Fruit fly (Drosophila melanogaster) whole organism, prepupa: ENCODE measurements around the gene Ccp84Ad.

Experiments used
- CG10631 ChIP-seq: fragments of 200-800 bp; sonication (Bioruptor generic); optimal IDR thresholded peaks from 2 replicates; lab custom pipeline; 2016; ENCODE audit warnings: missing biosample characterization, missing genetic modification characterization
- CG10669 ChIP-seq: fragments of 200-800 bp; sonication (Bioruptor generic); optimal IDR thresholded peaks from 3 replicates; lab custom pipeline; 2018; ENCODE audit warnings: missing biosample characterization, mild to moderate bottlenecking, missing genetic modification characterization, moderate library complexity
- CG11294 ChIP-seq: fragments of 200-800 bp; sonication (Bioruptor generic); IDR thresholded peaks from 2 replicates; pipeline ENCODE4 v1.3.6; 2022; ENCODE audit warnings: missing biosample characterization, missing genetic modification characterization
- CG11762 ChIP-seq: fragments of 200-800 bp; sonication (Bioruptor generic); optimal IDR thresholded peaks from 3 replicates; lab custom pipeline; 2016; ENCODE audit warnings: missing biosample characterization, missing genetic modification characterization; ENCODE audit not compliant: insufficient read depth
- CG11902 ChIP-seq: fragments of 200-800 bp; sonication (Bioruptor generic); optimal IDR thresholded peaks from 3 replicates; lab custom pipeline; 2016; ENCODE audit warnings: missing biosample characterization, missing genetic modification characterization
- CG15336 ChIP-seq: fragments of 200-800 bp; sonication (Bioruptor generic); IDR thresholded peaks from 2 replicates; pipeline ENCODE4 v1.3.6; 2022; ENCODE audit warnings: missing biosample characterization, missing genetic modification characterization
- CG1621 ChIP-seq: fragments of 200-800 bp; sonication (Bioruptor generic); optimal IDR thresholded peaks from 3 replicates; lab custom pipeline; 2018; ENCODE audit warnings: missing biosample characterization, mild to moderate bottlenecking, missing genetic modification characterization
- CG16779 ChIP-seq: fragments of 200-800 bp; sonication (Bioruptor generic); optimal IDR thresholded peaks from 3 replicates; lab custom pipeline; 2017; ENCODE audit warnings: missing biosample characterization, mild to moderate bottlenecking, missing genetic modification characterization
- CG31627 ChIP-seq: fragments of 200-800 bp; sonication (Bioruptor generic); optimal IDR thresholded peaks from 3 replicates; lab custom pipeline; 2016; ENCODE audit warnings: missing biosample characterization, missing genetic modification characterization
- CG32006 ChIP-seq: fragments of 200-800 bp; sonication (Bioruptor generic); optimal IDR thresholded peaks from 3 replicates; lab custom pipeline; 2017; ENCODE audit warnings: missing biosample characterization, mild to moderate bottlenecking, missing genetic modification characterization
- CG34406 ChIP-seq: fragments of 200-800 bp; sonication (Bioruptor generic); optimal IDR thresholded peaks from 3 replicates; lab custom pipeline; 2016; ENCODE audit warnings: missing biosample characterization, missing genetic modification characterization
- CG3919 ChIP-seq: fragments of 200-800 bp; sonication (Bioruptor generic); optimal IDR thresholded peaks from 3 replicates; lab custom pipeline; 2016; ENCODE audit warnings: missing biosample characterization, missing genetic modification characterization
- CG4318 ChIP-seq: fragments of 200-800 bp; sonication (Bioruptor generic); optimal IDR thresholded peaks from 3 replicates; lab custom pipeline; 2017; ENCODE audit warnings: missing biosample characterization, mild to moderate bottlenecking, missing genetic modification characterization
- CG6792 ChIP-seq: fragments of 200-800 bp; sonication (Bioruptor generic); optimal IDR thresholded peaks from 3 replicates; lab custom pipeline; 2016; ENCODE audit warnings: missing biosample characterization, missing genetic modification characterization
- CG6808 ChIP-seq: fragments of 200-800 bp; sonication (Bioruptor generic); optimal IDR thresholded peaks from 3 replicates; lab custom pipeline; 2017; ENCODE audit warnings: missing biosample characterization, missing genetic modification characterization, mild to moderate bottlenecking, moderate library complexity, missing genetic modification reagents
- CG7368 ChIP-seq: fragments of 200-800 bp; sonication (Bioruptor generic); optimal IDR thresholded peaks from 3 replicates; lab custom pipeline; 2016; ENCODE audit warnings: missing biosample characterization, missing genetic modification characterization
- CG8319 ChIP-seq: fragments of 200-800 bp; sonication (Bioruptor generic); optimal IDR thresholded peaks from 3 replicates; lab custom pipeline; 2016; ENCODE audit warnings: missing biosample characterization, missing genetic modification characterization
- CG8632 ChIP-seq: fragments of 200-800 bp; sonication (Bioruptor generic); optimal IDR thresholded peaks from 3 replicates; lab custom pipeline; 2016; ENCODE audit warnings: missing biosample characterization, missing genetic modification characterization
- CG9139 ChIP-seq: fragments of 200-800 bp; sonication (Bioruptor generic); optimal IDR thresholded peaks from 3 replicates; lab custom pipeline; 2017; ENCODE audit warnings: missing biosample characterization, mild to moderate bottlenecking, missing genetic modification characterization
- Eip75B ChIP-seq: fragments of 200-800 bp; sonication (Bioruptor generic); optimal IDR thresholded peaks from 3 replicates; lab custom pipeline; 2016; ENCODE audit warnings: missing biosample characterization, missing genetic modification characterization
- Eip78C ChIP-seq: fragments of 200-800 bp; sonication (Bioruptor generic); peaks from one replicate; lab custom pipeline; 2016; ENCODE audit warnings: missing biosample characterization, missing genetic modification characterization
- Ets96B ChIP-seq: fragments of 200-800 bp; optimal IDR thresholded peaks from 2 replicates; lab custom pipeline; 2019; ENCODE audit warnings: missing biosample characterization, mild to moderate bottlenecking, missing genetic modification characterization, moderate library complexity
- Gug ChIP-seq: fragments of 200-800 bp; sonication (Bioruptor generic); IDR thresholded peaks from 2 replicates; pipeline ENCODE4 v1.3.6; 2022; ENCODE audit warnings: missing biosample characterization, missing genetic modification characterization
- Hr38 ChIP-seq: sonication (Bioruptor generic); optimal IDR thresholded peaks from 2 replicates; lab custom pipeline; 2016; ENCODE audit warnings: missing biosample characterization, missing genetic modification characterization
- Hr4 ChIP-seq: fragments of 200-800 bp; sonication (Bioruptor generic); optimal IDR thresholded peaks from 3 replicates; lab custom pipeline; 2016; ENCODE audit warnings: missing biosample characterization, missing genetic modification characterization
- Met ChIP-seq: fragments of 200-800 bp; sonication (Bioruptor generic); optimal IDR thresholded peaks from 3 replicates; lab custom pipeline; 2016; ENCODE audit warnings: missing biosample characterization, missing genetic modification characterization
- OdsH ChIP-seq: fragments of 200-800 bp; sonication (Bioruptor generic); optimal IDR thresholded peaks from 3 replicates; lab custom pipeline; 2016; ENCODE audit warnings: missing biosample characterization, missing genetic modification characterization
- Smox ChIP-seq: fragments of 200-800 bp; sonication (Bioruptor generic); optimal IDR thresholded peaks from 3 replicates; lab custom pipeline; 2016; ENCODE audit warnings: missing biosample characterization, missing genetic modification characterization
- Sox102F ChIP-seq: fragments of 200-800 bp; sonication (Bioruptor generic); optimal IDR thresholded peaks from 2 replicates; lab custom pipeline; 2016; ENCODE audit warnings: missing biosample characterization, mild to moderate bottlenecking, missing genetic modification characterization
- Sox15 ChIP-seq: fragments of 200-800 bp; sonication (Bioruptor generic); optimal IDR thresholded peaks from 3 replicates; lab custom pipeline; 2016; ENCODE audit warnings: missing biosample characterization, missing genetic modification characterization
- achi ChIP-seq: fragments of 200-800 bp; sonication (Bioruptor generic); optimal IDR thresholded peaks from 3 replicates; lab custom pipeline; 2016; ENCODE audit warnings: missing biosample characterization, missing genetic modification characterization
- cyc ChIP-seq: fragments of 200-800 bp; sonication (Bioruptor generic); optimal IDR thresholded peaks from 3 replicates; lab custom pipeline; 2016; ENCODE audit warnings: missing biosample characterization, missing genetic modification characterization
- dac ChIP-seq: fragments of 200-800 bp; sonication (Bioruptor generic); optimal IDR thresholded peaks from 2 replicates; lab custom pipeline; 2017; ENCODE audit warnings: missing biosample characterization, mild to moderate bottlenecking, missing genetic modification characterization
- dsx ChIP-seq: fragments of 200-800 bp; optimal IDR thresholded peaks from 3 replicates; lab custom pipeline; 2019; ENCODE audit warnings: missing biosample characterization, mild to moderate bottlenecking, missing genetic modification characterization, moderate library complexity; ENCODE audit not compliant: poor library complexity, severe bottlenecking
- eg ChIP-seq: fragments of 200-800 bp; sonication (Bioruptor generic); IDR thresholded peaks from 3 replicates; pipeline ENCODE4 v1.3.6; 2022; ENCODE audit warnings: missing biosample characterization, missing genetic modification characterization
- fd59A ChIP-seq: fragments of 200-800 bp; sonication (Bioruptor generic); optimal IDR thresholded peaks from 2 replicates; lab custom pipeline; 2017; ENCODE audit warnings: missing biosample characterization, mild to moderate bottlenecking, missing genetic modification characterization, missing genetic modification reagents
- fkh ChIP-seq: fragments of 200-800 bp; sonication (Bioruptor generic); optimal IDR thresholded peaks from 3 replicates; lab custom pipeline; 2017; ENCODE audit warnings: missing biosample characterization, mild to moderate bottlenecking, missing genetic modification characterization, moderate library complexity
- lz ChIP-seq: fragments of 200-800 bp; sonication (Bioruptor generic); optimal IDR thresholded peaks from 3 replicates; lab custom pipeline; 2016; ENCODE audit warnings: missing biosample characterization, missing genetic modification characterization
- net ChIP-seq: fragments of 200-800 bp; sonication (Bioruptor generic); optimal IDR thresholded peaks from 3 replicates; lab custom pipeline; 2016; ENCODE audit warnings: missing biosample characterization, missing genetic modification characterization
- svp ChIP-seq: fragments of 200-800 bp; sonication (Bioruptor generic); peaks from one replicate; lab custom pipeline; 2016; ENCODE audit warnings: missing biosample characterization, missing genetic modification characterization

The Ccp84Ad gene

dm6 chr3R:6703784-6704183 is 11.3 kb downstream of the Ccp84Ad start, which contains the start of gene Ccp84Aa:
TSS of gene Ccp84Aa (plus strand) at chr3R:6704084.
- TF ChIP-seq Smox (GFP tag; lab: Kevin White, UChicago) = no peak
- TF ChIP-seq CG6808 (GFP tag; lab: Kevin White, UChicago) = no peak
- TF ChIP-seq eg (GFP tag; lab: Robert Waterston, UW) = no peak
- TF ChIP-seq Gug (GFP tag; lab: Robert Waterston, UW) = no peak
- TF ChIP-seq CG8319 = no peak
- no peak for TF ChIP-seq Hr4 (GFP tag; lab: Kevin White, UChicago)
- no peak for TF ChIP-seq Hr38 (GFP tag; lab: Kevin White, UChicago)
- no peak for TF ChIP-seq CG7368
- no peak for TF ChIP-seq CG31627
- no peak for TF ChIP-seq CG8632 (GFP tag; lab: Kevin White, UChicago)
- TF ChIP-seq CG34406 = no peak
- no peak for TF ChIP-seq cyc
- TF ChIP-seq, all 60 proteins: peak for 0

dm6 chr3R:6706327-6706726 is 13.8 kb downstream of the Ccp84Ad start:
- no peak for TF ChIP-seq CG10631
- no peak for TF ChIP-seq Sox102F
- TF ChIP-seq CG15336 (GFP tag; lab: Robert Waterston, UW) = no peak

- no peak for TF ChIP-seq net (GFP tag; lab: Kevin White, UChicago)
- no peak for TF ChIP-seq OdsH
- no peak for TF ChIP-seq fd59A
- TF ChIP-seq Sox15 (GFP tag; lab: Kevin White, UChicago) = no peak
- TF ChIP-seq CG8319 = no peak
- TF ChIP-seq dac (GFP tag; lab: Kevin White, UChicago) = no peak
- TF ChIP-seq Hr4 (GFP tag; lab: Kevin White, UChicago) = no peak
- TF ChIP-seq CG4318 (GFP tag; lab: Kevin White, UChicago) = no peak
- no peak for TF ChIP-seq CG16779
- TF ChIP-seq CG11762 (GFP tag; lab: Kevin White, UChicago) = no peak
- no peak for TF ChIP-seq Eip75B (GFP tag; lab: Kevin White, UChicago)
- TF ChIP-seq achi (GFP tag; lab: Kevin White, UChicago) = no peak
- no peak for TF ChIP-seq Ets96B
- TF ChIP-seq lz = no peak
- TF ChIP-seq fkh = no peak
- TF ChIP-seq Sox102F = no peak
- no peak for TF ChIP-seq CG6792 (GFP tag; lab: Kevin White, UChicago)
- no peak for TF ChIP-seq Met (GFP tag; lab: Kevin White, UChicago)
- TF ChIP-seq CG32006 (GFP tag; lab: Kevin White, UChicago) = no peak
- TF ChIP-seq CG31627 = no peak
- TF ChIP-seq, all 60 proteins: peak for 0
Measured at dm6 chr3R:6708858-6709257, 16.3 kb downstream of the Ccp84Ad start.

- TF ChIP-seq Sox102F (no peak), svp (GFP tag; lab: Kevin White, UChicago) (peak; percentile 58), CG10669 (peak; percentile 23), CG11762 (GFP tag; lab: Kevin White, UChicago) (no peak), Hr4 (GFP tag; lab: Kevin White, UChicago) (peak; percentile 21), CG9139 (GFP tag; lab: Kevin White, UChicago) (no peak), CG6808 (GFP tag; lab: Kevin White, UChicago) (peak; percentile 4), CG3919 (GFP tag; lab: Kevin White, UChicago) (peak; percentile 1), CG11294 (no peak), Eip78C (GFP tag; lab: Kevin White, UChicago) (peak; percentile 27), fkh (peak; percentile 37), fd59A (no peak), CG32006 (GFP tag; lab: Kevin White, UChicago) (peak; percentile 37), achi (GFP tag; lab: Kevin White, UChicago) (peak; percentile 12), CG1621 (tag; lab: Kevin White, UChicago) (no peak), CG7368 (no peak), CG11902 (GFP tag; lab: Kevin White, UChicago) (no peak), dsx (GFP tag; lab: Kevin White, UChicago) (no peak), CG10631 (peak; percentile 16), eg (GFP tag; lab: Robert Waterston, UW) (no peak)
Measured at dm6 chr3R:6723537-6724171, 31.1 kb downstream of the Ccp84Ad start.
